Worm (Caenorhabditis elegans): ENCODE measurements around the gene stdh-4.

DNA sequence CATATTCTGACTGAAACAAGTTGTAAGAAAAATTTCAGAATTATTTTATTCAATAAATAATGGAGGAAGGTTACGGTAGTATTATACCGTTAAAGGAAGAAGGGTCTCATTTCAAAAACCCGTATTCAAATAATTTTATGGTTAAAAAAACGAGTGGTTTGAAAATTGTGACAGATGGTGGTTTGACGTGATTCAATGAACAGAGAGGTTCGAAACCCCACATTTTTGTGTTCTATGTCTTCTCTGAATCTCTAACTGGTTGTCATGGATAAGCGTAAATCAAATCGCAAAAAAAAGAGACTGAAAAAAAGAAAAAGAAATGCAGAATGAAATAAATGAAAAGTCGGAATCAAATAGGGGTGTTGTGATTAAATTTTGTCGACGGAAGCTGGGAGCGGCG, 41.8 kb upstream of the stdh-4 start, which contains the start of gene ZK994.6:
- TF ChIP-seq lsy-2 (tag; optimal IDR thresholded peaks at IDR 0.05): no peak
- no peak for TF ChIP-seq unc-62 (GFP tag; optimal IDR thresholded peaks at IDR 0.05)
- no peak for TF ChIP-seq elt-3 (tag; optimal IDR thresholded peaks at IDR 0.05)
- TF ChIP-seq blmp-1 (tag; optimal IDR thresholded peaks at IDR 0.05): no peak
- no peak for TF ChIP-seq snpc-4 (tag; optimal IDR thresholded peaks at IDR 0.05)
- TF ChIP-seq sem-2 (GFP tag; optimal IDR thresholded peaks at IDR 0.05): no peak
- TF ChIP-seq mep-1 (tag; optimal IDR thresholded peaks at IDR 0.05): no peak
- TF ChIP-seq ztf-11 (tag; optimal IDR thresholded peaks at IDR 0.05): no peak
- TF ChIP-seq mab-5 (tag; optimal IDR thresholded peaks at IDR 0.05): no peak
- no peak for TF ChIP-seq elt-1 (tag; optimal IDR thresholded peaks at IDR 0.05; ENCODE audit: borderline replicate concordance, insufficient read depth)
